Fruit fly (Drosophila melanogaster): ENCODE data around the gene CG4332.
"Not testable (repeated sequence)": the region's sequence is repeated elsewhere in the genome, so short reads cannot be mapped to it uniquely, and the experiment has no call there.

CG4332 gene

dm6 chrX:13159481-13159880 lies 4.6 kb downstream of the CG4332 start, which contains the start of the genes Bap60 and CG12096 (continued):
- peak; percentile 25 for TF ChIP-seq Lpt (GFP tag; optimal IDR thresholded peaks at IDR 0.05)
- TF ChIP-seq net (GFP tag; optimal IDR thresholded peaks at IDR 0.05), result no peak
- TF ChIP-seq CG6854 (GFP tag; optimal IDR thresholded peaks at IDR 0.05), result no peak
- peak; percentile 33 for TF ChIP-seq CG1621 (tag; optimal IDR thresholded peaks at IDR 0.05)
- TF ChIP-seq CG6276 (GFP tag; optimal IDR thresholded peaks at IDR 0.05), result no peak
- TF ChIP-seq Sox14 (GFP tag; optimal IDR thresholded peaks at IDR 0.05), result peak; percentile 84
- peak; percentile 73 for TF ChIP-seq Ets21C (GFP tag; optimal IDR thresholded peaks at IDR 0.05)
- TF ChIP-seq CG16779 (tag; optimal IDR thresholded peaks at IDR 0.05), result no peak

dm6 chrX:13172865-13173264 lies 18.0 kb downstream of the CG4332 start:
- TF ChIP-seq CG8319 (GFP tag; optimal IDR thresholded peaks at IDR 0.05) (no peak), CG8119 (GFP tag; IDR thresholded peaks at IDR 0.05) (no peak), CG4318 (GFP tag; optimal IDR thresholded peaks at IDR 0.05) (no peak), CG3919 (GFP tag; optimal IDR thresholded peaks at IDR 0.05) (no peak), CG8632 (GFP tag; optimal IDR thresholded peaks at IDR 0.05) (no peak), esn (GFP tag; optimal IDR thresholded peaks at IDR 0.05) (no peak), CG9139 (GFP tag; optimal IDR thresholded peaks at IDR 0.05) (no peak), Ets96B (tag; optimal IDR thresholded peaks at IDR 0.05) (no peak), Eip93F (GFP tag; optimal IDR thresholded peaks at IDR 0.05) (no peak), CG34406 (GFP tag; optimal IDR thresholded peaks at IDR 0.05) (no peak), svp (GFP tag) (no peak), CG11902 (GFP tag; optimal IDR thresholded peaks at IDR 0.05) (no peak), CG16779 (tag; optimal IDR thresholded peaks at IDR 0.05) (no peak)

DNA sequence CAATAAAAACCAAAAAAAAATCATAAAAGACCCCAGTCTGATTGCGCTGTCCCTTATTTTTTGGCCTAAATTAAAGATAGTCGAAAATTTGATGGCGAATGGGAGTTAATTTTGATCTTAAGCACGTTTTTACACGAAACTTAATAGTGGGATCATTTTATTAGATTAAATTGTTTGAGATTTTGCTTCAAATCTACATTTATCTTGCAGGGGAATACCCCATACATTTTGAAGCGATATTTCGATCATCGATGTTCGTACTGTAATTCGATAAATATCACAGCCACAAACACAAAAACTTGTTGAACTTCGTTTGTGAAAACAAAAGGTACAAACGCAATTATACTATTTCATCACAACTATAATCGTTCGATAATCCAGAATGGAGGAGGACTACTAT lies 22.9 kb downstream of the CG4332 start, which contains the start of gene CG32640:
CG32640 (plus strand) TSS at position 286 of the 400 bp plus-strand sequence.
- TF ChIP-seq CG15336 (GFP tag; IDR thresholded peaks at IDR 0.05), result peak; percentile 34; the same call in 1 of the 2 replicates
- peak; percentile 50; the same call in 1 of the 3 replicates for TF ChIP-seq eg (GFP tag; IDR thresholded peaks at IDR 0.05)

dm6 chrX:13184178-13184577 lies 29.3 kb downstream of the CG4332 start, which contains the start of gene CG32641:
TSS of gene CG32641 (plus strand) at chrX:13184478.
- TF ChIP-seq OdsH, pdm3, CG3919 (GFP tag; optimal IDR thresholded peaks at IDR 0.05): not testable (repeated sequence)

DNA sequence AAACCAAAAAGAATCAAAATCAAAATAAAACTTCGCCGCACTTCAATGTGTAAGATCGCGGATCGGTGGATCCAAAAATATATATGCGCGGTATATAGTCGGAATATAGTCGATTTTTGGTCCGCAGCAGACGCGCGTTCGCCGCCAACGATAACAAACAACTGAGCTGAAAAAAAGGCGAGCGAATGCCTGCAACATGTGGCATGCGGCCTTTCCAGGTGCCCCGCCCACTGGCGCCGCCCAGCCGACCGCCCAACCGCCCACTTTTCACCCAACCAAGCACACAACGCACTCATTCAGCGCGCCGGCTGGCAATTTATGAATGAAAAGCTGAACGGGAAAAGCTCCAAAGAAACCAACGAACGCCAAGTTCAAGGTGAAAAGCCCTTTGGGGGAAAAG lies 34.2 kb downstream of the CG4332 start, which contains the start of gene Lgr4:
Lgr4 (minus strand) TSS at position 133 of the 400 bp plus-strand sequence.
- TF ChIP-seq CG6163 (GFP tag; IDR thresholded peaks at IDR 0.05), result 0 out of 3 replicates have a peak, but pooled peaks have one; percentile 34
- no peak for TF ChIP-seq Sox102F (GFP tag; optimal IDR thresholded peaks at IDR 0.05)
- no peak for TF ChIP-seq Hr39 (GFP tag; optimal IDR thresholded peaks at IDR 0.05)
- peak in 1 of 2 experiments; percentile 2 for TF ChIP-seq salr (GFP tag; optimal IDR thresholded peaks at IDR 0.05)
- TF ChIP-seq CG11902 (GFP tag; optimal IDR thresholded peaks at IDR 0.05), result no peak

- TF ChIP-seq CG3919 (GFP tag; optimal IDR thresholded peaks at IDR 0.05) (no peak), Lpt (GFP tag; optimal IDR thresholded peaks at IDR 0.05) (no peak), CG6276 (GFP tag; optimal IDR thresholded peaks at IDR 0.05) (no peak), svp (GFP tag) (no peak), Blimp-1 (GFP tag; optimal IDR thresholded peaks at IDR 0.05) (no peak), CG6808 (GFP tag; optimal IDR thresholded peaks at IDR 0.05) (no peak), Hr39 (GFP tag; optimal IDR thresholded peaks at IDR 0.05) (no peak), Smox (GFP tag; optimal IDR thresholded peaks at IDR 0.05) (no peak), CG31627 (GFP tag; optimal IDR thresholded peaks at IDR 0.05) (no peak), Ets21C (GFP tag; optimal IDR thresholded peaks at IDR 0.05) (no peak), CG34406 (GFP tag; optimal IDR thresholded peaks at IDR 0.05) (no peak), CG15336 (GFP tag; IDR thresholded peaks at IDR 0.05) (no peak), Met (GFP tag; optimal IDR thresholded peaks at IDR 0.05) (no peak)
Measured at dm6 chrX:13191783-13192182, 36.9 kb downstream of the CG4332 start, which contains the start of gene CG12723. TSS of gene CG12723 (minus strand) at chrX:13191883.

Measured in whole organism, prepupa.